Worm (Caenorhabditis elegans): ENCODE measurements around the gene kbp-1.

- TF ChIP-seq nhr-237 (tag; optimal IDR thresholded peaks at IDR 0.05) (no peak), bed-3 (GFP tag; optimal IDR thresholded peaks at IDR 0.05) (no peak), lsy-2 (tag; optimal IDR thresholded peaks at IDR 0.05) (no peak)
Measured at ce11 chrIII:6857390-6857848, 12.0 kb upstream of the kbp-1 start.

Measured in whole organism, mixed stage, embryonic.